Worm (Caenorhabditis elegans): Measurements from ENCODE around the gene sams-4.

The sams-4 gene

ce11 chrIV:5797153-5797552 lies 49.0 kb downstream of the sams-4 start, which contains the start of gene C31H1.1:
C31H1.1 (plus strand) TSS chrIV:5797453.
- TF ChIP-seq pqm-1 (tag; optimal IDR thresholded peaks at IDR 0.05) (no peak), unc-130 (tag; optimal IDR thresholded peaks at IDR 0.05) (no peak), nhr-77 (tag; optimal IDR thresholded peaks at IDR 0.05) (no peak), fkh-8 (tag; optimal IDR thresholded peaks at IDR 0.05) (no peak)

- no peak for TF ChIP-seq nhr-85 (tag)
- TF ChIP-seq sptf-1 (tag; optimal IDR thresholded peaks at IDR 0.05), result no peak
- no peak for TF ChIP-seq ceh-82 (tag; optimal IDR thresholded peaks at IDR 0.05)
- TF ChIP-seq ets-5 (GFP tag; IDR thresholded peaks at IDR 0.05), result no peak
- TF ChIP-seq tbx-2 (tag; optimal IDR thresholded peaks at IDR 0.05), result no peak
- TF ChIP-seq nhr-237 (tag; optimal IDR thresholded peaks at IDR 0.05), result no peak
- TF ChIP-seq efl-3 (GFP tag; optimal IDR thresholded peaks at IDR 0.05), result no peak
Measured at ce11 chrIV:5796694-5797093, 49.5 kb downstream of the sams-4 start, which contains the start of gene C31H1.5. C31H1.5 (minus strand) TSS chrIV:5796794.

ce11 chrIV:5795495-5795894 lies 50.7 kb downstream of the sams-4 start:
- TF ChIP-seq nhr-20 (tag; optimal IDR thresholded peaks at IDR 0.05) (no peak), egl-13 (tag; optimal IDR thresholded peaks at IDR 0.05) (no peak), ceh-88 (GFP tag; IDR thresholded peaks at IDR 0.05) (no peak), fkh-8 (tag; optimal IDR thresholded peaks at IDR 0.05) (no peak), C16A3.4 (tag; optimal IDR thresholded peaks at IDR 0.05) (no peak), skn-1 (tag; optimal IDR thresholded peaks at IDR 0.05) (no peak), lsy-2 (tag; optimal IDR thresholded peaks at IDR 0.05) (no peak), unc-86 (tag; optimal IDR thresholded peaks at IDR 0.05) (no peak), nhr-47 (tag; optimal IDR thresholded peaks at IDR 0.05) (no peak)
